Fruit fly (Drosophila melanogaster): ENCODE measurements around the gene jumu.

DNA sequence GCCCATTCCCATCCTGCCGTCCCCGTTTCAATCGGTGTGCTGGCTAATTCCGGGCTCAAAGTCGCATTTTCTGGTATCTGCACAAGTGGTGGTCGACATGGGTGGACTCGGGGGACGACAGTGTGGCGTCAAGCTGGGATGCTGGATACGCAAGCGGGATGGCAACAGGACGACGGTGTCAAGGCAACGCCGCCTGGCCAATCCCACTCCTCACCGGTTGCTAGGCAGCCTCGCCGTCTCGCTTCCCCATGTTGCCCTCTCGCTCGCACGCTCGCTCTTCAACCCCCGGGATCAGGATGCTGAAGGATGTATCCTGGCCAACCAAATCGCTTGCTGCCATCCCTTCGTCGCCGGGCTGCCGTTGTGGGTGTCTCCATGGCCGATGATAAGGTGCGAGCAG lies 18.3 kb downstream of the jumu start:
- TF ChIP-seq Sox14 (GFP tag; optimal IDR thresholded peaks at IDR 0.05) (no peak), CG11294 (GFP tag; IDR thresholded peaks at IDR 0.05) (no peak), CG6808 (GFP tag; optimal IDR thresholded peaks at IDR 0.05) (no peak), OdsH (GFP tag; optimal IDR thresholded peaks at IDR 0.05) (no peak), spab (GFP tag; optimal IDR thresholded peaks at IDR 0.05) (no peak)
